Worm (Caenorhabditis elegans) whole organism, L4/young adult: ENCODE data around the gene dhs-20.

Experiments
- W03F9.2 ChIP-seq: fragments of 150-350 bp; optimal IDR thresholded peaks from 2 replicates; lab custom pipeline; 2014; ENCODE audit warnings: missing biosample characterization, missing genetic modification characterization
- dao-5 ChIP-seq: sonication (generic microtip); optimal IDR thresholded peaks from 2 replicates; lab custom pipeline; 2016; ENCODE audit warnings: missing genotype, missing genetic modification characterization, moderate library complexity, missing compliant biosample characterization
- him-1 ChIP-seq: sonication (generic microtip); optimal IDR thresholded peaks from 2 replicates; lab custom pipeline; 2016; ENCODE audit warnings: missing genotype, missing genetic modification reagents, missing genetic modification characterization, missing compliant biosample characterization

The dhs-20 gene

ce11 chrV:11604484-11604883 lies at the start of gene dhs-20:
Gene dhs-20, minus strand, starts transcription at chrV:11604563.
- no peak for TF ChIP-seq dao-5 (tag; lab: Kevin White, UChicago)
- TF ChIP-seq W03F9.2 (tag; lab: Kevin White, UChicago), result no peak
- no peak for TF ChIP-seq him-1 (tag; lab: Kevin White, UChicago)

DNA sequence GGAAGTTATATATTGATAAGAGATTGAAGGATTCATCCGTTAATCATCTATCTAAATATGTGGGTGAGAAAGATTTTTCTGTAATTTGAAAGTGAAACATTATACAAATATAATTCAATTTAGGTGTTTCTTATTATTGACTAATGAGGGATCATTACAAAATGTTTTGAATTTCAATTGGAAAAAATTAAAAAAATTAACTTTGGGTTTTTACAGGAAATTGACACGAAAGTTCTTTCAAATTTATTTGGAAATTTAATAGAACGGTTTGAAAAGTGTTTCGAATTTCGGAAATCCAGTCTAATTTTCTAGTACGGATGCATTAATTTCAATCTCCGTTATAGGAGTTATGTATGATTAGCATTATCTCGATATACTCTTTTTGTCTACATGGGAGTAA lies 48.7 kb upstream of the dhs-20 start:
- TF ChIP-seq W03F9.2 (tag; lab: Kevin White, UChicago), result no peak
- no peak for TF ChIP-seq him-1 (tag; lab: Kevin White, UChicago)
- no peak for TF ChIP-seq dao-5 (tag; lab: Kevin White, UChicago)

DNA sequence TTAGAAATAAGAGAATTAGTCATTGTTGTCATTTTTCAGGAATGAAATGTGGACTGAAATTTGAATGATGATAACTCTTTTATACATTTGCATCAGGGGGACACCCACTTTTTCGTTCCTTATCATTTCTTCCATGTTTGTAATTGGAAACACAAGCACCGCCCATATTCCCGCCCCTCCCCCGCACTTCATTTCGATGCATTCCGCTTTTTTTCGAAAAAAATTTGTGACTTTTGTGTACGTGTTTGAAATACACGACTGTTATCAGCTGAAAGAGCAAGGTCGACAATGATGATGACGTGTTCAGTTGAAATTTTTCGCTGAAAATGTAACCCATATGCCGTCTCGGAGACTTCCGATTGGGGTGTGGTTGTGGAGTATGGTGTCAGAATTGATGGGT lies 46.4 kb upstream of the dhs-20 start, which contains the start of gene zip-10:
TSS of gene zip-10 (minus strand) at position 43 of the 400 bp plus-strand sequence.
- TF ChIP-seq W03F9.2 (tag; lab: Kevin White, UChicago) (no peak), dao-5 (tag; lab: Kevin White, UChicago) (no peak), him-1 (tag; lab: Kevin White, UChicago) (no peak)

DNA sequence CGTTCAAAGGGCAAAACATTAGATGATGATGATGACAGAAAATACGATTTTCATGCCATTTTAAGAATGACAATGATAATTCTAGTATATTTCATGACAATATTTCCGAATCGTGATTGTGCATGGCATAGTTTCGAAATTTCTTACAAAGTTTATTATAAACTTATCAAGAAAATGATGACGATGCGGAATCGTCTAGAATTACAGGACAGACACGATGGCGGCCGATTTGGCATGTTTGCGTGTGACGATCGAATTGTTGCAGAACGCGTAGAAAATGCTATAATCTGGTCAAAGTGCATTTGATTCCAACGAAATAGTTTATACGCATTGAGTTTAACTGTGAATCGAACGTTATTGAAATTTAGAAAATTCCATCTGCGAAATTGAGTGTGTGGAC lies 44.9 kb upstream of the dhs-20 start:
- TF ChIP-seq W03F9.2 (tag; lab: Kevin White, UChicago) (no peak), dao-5 (tag; lab: Kevin White, UChicago) (no peak), him-1 (tag; lab: Kevin White, UChicago) (no peak)

- TF ChIP-seq dao-5 (tag; lab: Kevin White, UChicago) (no peak), W03F9.2 (tag; lab: Kevin White, UChicago) (no peak)
Observed at ce11 chrV:11648435-11648834, 44.1 kb upstream of the dhs-20 start.

ce11 chrV:11647821-11648220 lies 43.5 kb upstream of the dhs-20 start:
- TF ChIP-seq W03F9.2 (tag; lab: Kevin White, UChicago) (no peak), him-1 (tag; lab: Kevin White, UChicago) (no peak), dao-5 (tag; lab: Kevin White, UChicago) (no peak)

DNA sequence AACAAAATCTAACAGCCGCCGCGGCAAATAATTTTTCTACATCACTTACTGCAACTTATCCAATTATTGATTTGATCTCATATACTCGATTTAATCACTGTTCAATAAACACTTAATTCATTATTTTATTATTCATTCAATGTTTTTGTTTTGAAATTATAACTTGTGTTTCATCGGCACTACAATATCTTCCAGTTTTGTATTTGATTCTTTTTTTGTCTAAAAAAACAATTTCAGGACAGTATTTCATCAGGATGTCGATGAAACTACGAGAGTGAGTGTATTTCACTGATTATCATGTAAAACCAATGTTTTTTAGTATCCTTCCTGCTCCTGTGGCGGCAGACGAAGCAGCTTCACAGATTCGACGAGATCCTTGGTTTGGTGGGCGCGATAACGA lies 40.9 kb upstream of the dhs-20 start, which contains the start of gene skp-1:
TSS of gene skp-1 (plus strand) at position 238 of the 400 bp plus-strand sequence.
- no peak for TF ChIP-seq him-1 (tag; lab: Kevin White, UChicago)
- no peak for TF ChIP-seq dao-5 (tag; lab: Kevin White, UChicago)
- no peak for TF ChIP-seq W03F9.2 (tag; lab: Kevin White, UChicago)

DNA sequence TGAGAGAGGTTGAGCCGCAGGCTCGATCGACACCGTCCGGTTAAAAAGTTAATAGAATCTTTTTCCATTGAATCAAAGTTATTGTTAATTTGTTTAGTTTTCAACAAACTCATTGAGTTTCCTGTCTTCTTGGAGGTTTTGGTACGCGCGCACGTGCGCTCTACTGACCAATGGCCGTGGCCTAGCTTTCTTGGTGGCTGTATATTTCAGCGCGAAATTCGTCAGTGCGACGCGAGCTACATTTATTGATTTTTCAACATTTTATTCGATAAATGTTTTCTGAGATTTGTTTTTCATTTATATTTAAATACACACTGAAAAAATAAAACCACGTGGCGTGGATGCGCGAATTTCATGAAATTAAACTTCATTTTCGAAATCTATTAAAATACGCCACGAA lies 39.8 kb upstream of the dhs-20 start, which contains the start of gene bir-1:
TSS of gene bir-1 (plus strand) at position 312 of the 400 bp plus-strand sequence.
- no peak for TF ChIP-seq dao-5 (tag; lab: Kevin White, UChicago)
- TF ChIP-seq him-1 (tag; lab: Kevin White, UChicago), result peak; percentile 44
- TF ChIP-seq W03F9.2 (tag; lab: Kevin White, UChicago), result peak; percentile 34

- TF ChIP-seq dao-5 (tag; lab: Kevin White, UChicago) (no peak), him-1 (tag; lab: Kevin White, UChicago) (peak; percentile 72), W03F9.2 (tag; lab: Kevin White, UChicago) (no peak)
Observed at ce11 chrV:11641298-11641787, 37.0 kb upstream of the dhs-20 start.

DNA sequence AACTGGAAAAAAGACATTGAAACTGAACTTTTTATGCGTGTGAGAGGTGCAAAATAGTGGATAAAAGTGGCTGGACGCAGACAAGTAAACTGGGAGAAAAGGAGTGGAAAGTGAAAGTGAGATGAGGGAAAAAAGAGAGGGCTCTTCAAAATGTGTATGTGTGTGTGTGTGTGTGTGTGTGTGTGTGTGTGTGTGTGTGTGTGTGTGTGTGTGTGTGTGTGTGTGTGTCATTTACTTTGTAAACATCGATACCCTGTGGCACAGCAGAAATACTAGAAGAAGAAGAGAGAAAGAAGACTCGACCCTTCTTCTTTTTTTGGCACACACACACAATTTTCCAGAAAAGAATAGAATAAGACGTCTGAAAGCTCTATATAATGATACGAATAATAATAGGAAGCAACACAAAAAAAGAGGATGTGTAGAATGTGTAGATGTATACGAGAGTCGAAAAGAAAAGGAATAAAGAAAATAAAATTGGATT lies 34.3 kb upstream of the dhs-20 start:
- TF ChIP-seq him-1 (tag; lab: Kevin White, UChicago), result no peak
- no peak for TF ChIP-seq dao-5 (tag; lab: Kevin White, UChicago)
- TF ChIP-seq W03F9.2 (tag; lab: Kevin White, UChicago), result no peak

ce11 chrV:11637191-11637590 lies 32.8 kb upstream of the dhs-20 start, which contains the start of gene sipa-1:
Gene sipa-1, minus strand, starts transcription at chrV:11637291.
- TF ChIP-seq dao-5 (tag; lab: Kevin White, UChicago) (no peak), W03F9.2 (tag; lab: Kevin White, UChicago) (no peak), him-1 (tag; lab: Kevin White, UChicago) (no peak)

DNA sequence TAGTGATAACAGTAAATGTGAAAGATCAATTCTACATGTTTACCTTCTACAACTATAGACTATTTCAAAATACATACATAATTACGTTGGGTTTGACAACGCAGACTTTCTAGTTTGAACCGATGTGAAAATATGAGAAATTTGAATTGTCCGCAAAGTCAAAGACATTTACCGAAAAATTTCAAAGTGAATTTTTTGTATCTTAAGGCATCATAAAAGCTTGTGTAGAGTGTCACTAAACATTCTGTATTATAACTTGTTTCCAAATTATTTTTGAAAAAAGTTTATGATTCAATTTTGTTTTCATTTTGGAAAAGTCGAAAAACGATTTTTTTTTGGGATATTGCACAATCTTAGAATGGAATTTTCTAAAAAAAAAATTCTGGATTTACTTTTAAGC lies 31.2 kb upstream of the dhs-20 start:
- no peak for TF ChIP-seq him-1 (tag; lab: Kevin White, UChicago)
- TF ChIP-seq W03F9.2 (tag; lab: Kevin White, UChicago), result no peak
- TF ChIP-seq dao-5 (tag; lab: Kevin White, UChicago), result no peak

DNA sequence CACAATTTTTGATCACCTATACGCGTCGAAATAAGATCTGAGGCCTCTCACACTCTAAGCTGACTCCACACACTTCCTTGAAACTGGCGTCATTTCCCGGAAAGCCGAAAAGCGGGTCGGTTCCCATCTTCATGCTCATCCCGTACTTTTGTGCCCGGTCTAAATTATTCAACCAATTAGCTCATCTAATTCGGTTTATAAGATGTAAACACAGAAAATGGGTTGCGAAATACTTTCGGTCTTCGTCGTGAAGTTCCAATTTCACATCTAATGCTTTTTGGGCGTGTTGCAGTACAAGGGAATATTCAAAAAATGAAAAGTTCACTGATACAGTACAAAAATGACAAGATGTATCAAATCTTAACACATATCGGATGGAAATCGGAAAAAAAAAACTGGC lies 26.8 kb upstream of the dhs-20 start:
- TF ChIP-seq W03F9.2 (tag; lab: Kevin White, UChicago) (no peak), dao-5 (tag; lab: Kevin White, UChicago) (no peak), him-1 (tag; lab: Kevin White, UChicago) (no peak)
